Fruit fly (Drosophila melanogaster) whole organism, embryonic: Measurements from ENCODE around the gene CG14535.
A peak's percentile ranks its signal among the peaks of the same experiment; 100 is the strongest.

Experiments used
- Atf6 ChIP-seq: fragments of 200-800 bp; sonication (Bioruptor generic); IDR thresholded peaks from 2 replicates; pipeline ENCODE4 v1.3.6; 2022; ENCODE audit warnings: missing biosample characterization, missing genetic modification characterization
- CG11085 ChIP-seq: fragments of 200-800 bp; sonication (Bioruptor generic); IDR thresholded peaks from 2 replicates; pipeline ENCODE4 v1.3.6; 2022; ENCODE audit warnings: missing biosample characterization, missing genetic modification characterization
- CG11398 ChIP-seq: fragments of 200-800 bp; sonication (Bioruptor generic); optimal IDR thresholded peaks from 2 replicates; lab custom pipeline; 2016; ENCODE audit warnings: missing biosample characterization, missing genetic modification characterization
- CG12219 ChIP-seq: fragments of 200-800 bp; sonication (Bioruptor generic); optimal IDR thresholded peaks from 3 replicates; lab custom pipeline; 2018; ENCODE audit warnings: missing biosample characterization, mild to moderate bottlenecking, missing genetic modification characterization
- CG17385 ChIP-seq: fragments of 200-800 bp; sonication (Bioruptor generic); optimal IDR thresholded peaks from 3 replicates; lab custom pipeline; 2018; ENCODE audit warnings: missing biosample characterization, mild to moderate bottlenecking, missing genetic modification characterization
- CG18262 ChIP-seq: fragments of 200-800 bp; optimal IDR thresholded peaks from 3 replicates; lab custom pipeline; 2019; ENCODE audit warnings: missing biosample characterization, mild to moderate bottlenecking, missing genetic modification characterization, moderate library complexity
- CG18599 ChIP-seq: fragments of 200-800 bp; sonication (Bioruptor generic); optimal IDR thresholded peaks from 3 replicates; lab custom pipeline; 2017; ENCODE audit warnings: missing biosample characterization, missing genetic modification characterization, mild to moderate bottlenecking, moderate library complexity, missing genetic modification reagents
- CG2116 ChIP-seq: fragments of 200-800 bp; sonication (Bioruptor generic); optimal IDR thresholded peaks from 3 replicates; lab custom pipeline; 2018; ENCODE audit warnings: missing biosample characterization, mild to moderate bottlenecking, missing genetic modification characterization
- CG2129 ChIP-seq: fragments of 200-800 bp; sonication (Bioruptor generic); IDR thresholded peaks from 2 replicates; pipeline ENCODE4 v1.3.6; 2022; ENCODE audit warnings: missing biosample characterization, missing genetic modification characterization; ENCODE audit not compliant: partially characterized antibody
- CG2712 ChIP-seq: fragments of 200-800 bp; optimal IDR thresholded peaks from 3 replicates; lab custom pipeline; 2019; ENCODE audit warnings: missing biosample characterization, mild to moderate bottlenecking, missing genetic modification characterization, moderate library complexity
- CG2889 ChIP-seq: fragments of 200-800 bp; sonication (Bioruptor generic); IDR thresholded peaks from 3 replicates; pipeline ENCODE4 v1.3.6; 2022; ENCODE audit warnings: missing biosample characterization, missing genetic modification characterization
- CG30403 ChIP-seq: fragments of 200-800 bp; sonication (Bioruptor generic); optimal IDR thresholded peaks from 3 replicates; lab custom pipeline; 2016; ENCODE audit warnings: missing biosample characterization, missing genetic modification characterization
- CG3065 ChIP-seq: fragments of 200-800 bp; sonication (Bioruptor generic); optimal IDR thresholded peaks from 2 replicates; lab custom pipeline; 2016; ENCODE audit warnings: missing biosample characterization, missing genetic modification characterization
- CG31388 ChIP-seq: fragments of 200-800 bp; sonication (Bioruptor generic); optimal IDR thresholded peaks from 2 replicates; lab custom pipeline; 2016; ENCODE audit warnings: missing biosample characterization, missing genetic modification characterization
- CG32532 ChIP-seq: fragments of 200-800 bp; sonication (Bioruptor generic); IDR thresholded peaks from 2 replicates; pipeline ENCODE4 v1.3.6; 2022; ENCODE audit warnings: missing biosample characterization, missing genetic modification characterization
- CG34376 ChIP-seq: fragments of 200-800 bp; sonication (Bioruptor generic); optimal IDR thresholded peaks from 2 replicates; lab custom pipeline; 2018; ENCODE audit warnings: missing biosample characterization, mild to moderate bottlenecking, missing genetic modification characterization
- CG42726 ChIP-seq: fragments of 200-800 bp; sonication (Bioruptor generic); IDR thresholded peaks from 2 replicates; pipeline ENCODE4 v1.3.6; 2022; ENCODE audit warnings: missing biosample characterization, missing genetic modification characterization; ENCODE audit not compliant: partially characterized antibody
- CG4360 ChIP-seq: fragments of 200-800 bp; sonication (Bioruptor generic); IDR thresholded peaks from 2 replicates; pipeline ENCODE4 v1.3.6; 2022; ENCODE audit warnings: missing biosample characterization, missing genetic modification characterization
- CG4730 ChIP-seq: fragments of 200-800 bp; sonication (Bioruptor generic); IDR thresholded peaks from 2 replicates; pipeline ENCODE4 v1.3.6; 2022; ENCODE audit warnings: missing biosample characterization, missing genetic modification characterization
- CG7963 ChIP-seq: fragments of 200-800 bp; sonication (Bioruptor generic); IDR thresholded peaks from 3 replicates; pipeline ENCODE4 v1.3.6; 2022; ENCODE audit warnings: missing biosample characterization, missing genetic modification characterization; ENCODE audit not compliant: partially characterized antibody
- CG9932 ChIP-seq: fragments of 200-800 bp; sonication (Bioruptor generic); IDR thresholded peaks from 2 replicates; pipeline ENCODE4 v1.3.6; 2022; ENCODE audit warnings: missing biosample characterization, missing genetic modification characterization
- Ets97D ChIP-seq: fragments of 200-800 bp; sonication (Bioruptor generic); optimal IDR thresholded peaks from 3 replicates; lab custom pipeline; 2016; ENCODE audit warnings: missing biosample characterization, missing genetic modification characterization
- Fer3 ChIP-seq: fragments of 200-800 bp; sonication (Bioruptor generic); optimal IDR thresholded peaks from 2 replicates; lab custom pipeline; 2018; ENCODE audit warnings: missing biosample characterization, mild to moderate bottlenecking, missing genetic modification characterization, moderate library complexity
- H2.0 ChIP-seq: fragments of 200-800 bp; sonication (Bioruptor generic); IDR thresholded peaks from 2 replicates; pipeline ENCODE4 v1.3.6; 2022; ENCODE audit warnings: missing biosample characterization, missing genetic modification characterization
- HLH4C ChIP-seq: fragments of 200-800 bp; sonication (Bioruptor generic); IDR thresholded peaks from 3 replicates; pipeline ENCODE4 v1.3.6; 2022; ENCODE audit warnings: missing biosample characterization, missing genetic modification characterization; ENCODE audit not compliant: partially characterized antibody
- Hmr ChIP-seq: fragments of 200-800 bp; sonication (Bioruptor generic); optimal IDR thresholded peaks from 3 replicates; lab custom pipeline; 2017; ENCODE audit warnings: mild to moderate bottlenecking, missing biosample characterization, missing genetic modification reagents, missing genetic modification characterization
- Lhr ChIP-seq: fragments of 200-800 bp; sonication (Bioruptor generic); optimal IDR thresholded peaks from 3 replicates; lab custom pipeline; 2017; ENCODE audit warnings: mild to moderate bottlenecking, missing biosample characterization, missing genetic modification reagents, missing genetic modification characterization
- MBD-R2 ChIP-seq: fragments of 200-800 bp; sonication (Bioruptor generic); IDR thresholded peaks from 2 replicates; pipeline ENCODE4 v1.3.6; 2022; ENCODE audit warnings: missing biosample characterization, missing genetic modification characterization
- MTF-1 ChIP-seq: fragments of 200-800 bp; sonication (Bioruptor generic); optimal IDR thresholded peaks from 2 replicates; lab custom pipeline; 2018; ENCODE audit warnings: missing biosample characterization, mild to moderate bottlenecking, missing genetic modification characterization, borderline replicate concordance
- NC2β ChIP-seq: fragments of 200-800 bp; sonication (Bioruptor generic); optimal IDR thresholded peaks from 2 replicates; lab custom pipeline; 2016; ENCODE audit warnings: missing biosample characterization, missing genetic modification characterization
- Nf-YC ChIP-seq: fragments of 200-800 bp; optimal IDR thresholded peaks from 3 replicates; lab custom pipeline; 2019; ENCODE audit warnings: missing biosample characterization, mild to moderate bottlenecking, missing genetic modification characterization, moderate library complexity
- Sry-δ ChIP-seq: fragments of 200-800 bp; sonication (Bioruptor generic); optimal IDR thresholded peaks from 2 replicates; lab custom pipeline; 2016; ENCODE audit warnings: missing biosample characterization, missing genetic modification characterization
- Ssrp ChIP-seq: fragments of 200-800 bp; sonication (Bioruptor generic); optimal IDR thresholded peaks from 2 replicates; lab custom pipeline; 2018; ENCODE audit warnings: missing biosample characterization, mild to moderate bottlenecking, missing genetic modification characterization, moderate library complexity
- Vsx1 ChIP-seq: fragments of 200-800 bp; sonication (Bioruptor generic); optimal IDR thresholded peaks from 2 replicates; lab custom pipeline; 2017; ENCODE audit warnings: missing biosample characterization, mild to moderate bottlenecking, missing genetic modification characterization, missing genetic modification reagents
- bsh ChIP-seq, 2 experiments: fragments of 200-800 bp; sonication (Bioruptor generic); optimal IDR thresholded peaks; 2 replicates each; lab custom pipeline; 2017 to 2018; ENCODE audit warnings: mild to moderate bottlenecking in 2 of 2, missing biosample characterization in 2 of 2, missing genetic modification characterization in 2 of 2, moderate library complexity in 1 of 2
- cato ChIP-seq: fragments of 200-800 bp; sonication (Bioruptor generic); optimal IDR thresholded peaks from 2 replicates; lab custom pipeline; 2016; ENCODE audit warnings: missing biosample characterization, missing genetic modification characterization, borderline replicate concordance
- chif ChIP-seq, 2 experiments: fragments of 200-800 bp; sonication (Bioruptor generic); optimal IDR thresholded peaks; 3 replicates each; lab custom pipeline; 2016; ENCODE audit warnings: missing biosample characterization in 2 of 2, missing genetic modification characterization in 2 of 2
- chm ChIP-seq: fragments of 200-800 bp; sonication (Bioruptor generic); IDR thresholded peaks from 2 replicates; pipeline ENCODE4 v1.3.6; 2022; ENCODE audit warnings: missing biosample characterization, missing genetic modification characterization
- dati ChIP-seq: fragments of 200-800 bp; sonication (Bioruptor generic); IDR thresholded peaks from 2 replicates; pipeline ENCODE4 v1.3.6; 2022; ENCODE audit warnings: missing biosample characterization, missing genetic modification characterization
- dimm ChIP-seq: fragments of 200-800 bp; sonication (Bioruptor generic); IDR thresholded peaks from 2 replicates; pipeline ENCODE4 v1.3.6; 2022; ENCODE audit warnings: missing biosample characterization, missing genetic modification characterization
- dm ChIP-seq: fragments of 200-800 bp; sonication (Bioruptor generic); optimal IDR thresholded peaks from 3 replicates; lab custom pipeline; 2016; ENCODE audit warnings: missing biosample characterization, missing genetic modification characterization
- emc ChIP-seq: fragments of 200-800 bp; sonication (Bioruptor generic); optimal IDR thresholded peaks from 2 replicates; lab custom pipeline; 2016; ENCODE audit warnings: missing biosample characterization, missing genetic modification characterization
- jing ChIP-seq: fragments of 200-800 bp; sonication (Bioruptor generic); optimal IDR thresholded peaks from 2 replicates; lab custom pipeline; 2018; ENCODE audit warnings: missing biosample characterization, mild to moderate bottlenecking, missing genetic modification characterization
- luna ChIP-seq: fragments of 200-800 bp; sonication (Bioruptor generic); optimal IDR thresholded peaks from 2 replicates; lab custom pipeline; 2016; ENCODE audit warnings: missing biosample characterization, missing genetic modification characterization
- psq ChIP-seq: fragments of 200-800 bp; sonication (Bioruptor generic); optimal IDR thresholded peaks from 2 replicates; lab custom pipeline; 2017; ENCODE audit warnings: missing biosample characterization, missing genetic modification characterization
- pum ChIP-seq: fragments of 200-800 bp; sonication (Bioruptor generic); optimal IDR thresholded peaks from 2 replicates; lab custom pipeline; 2016; ENCODE audit warnings: missing biosample characterization, missing genetic modification characterization
- ranshi ChIP-seq: fragments of 200-800 bp; sonication (Bioruptor generic); IDR thresholded peaks from 2 replicates; pipeline ENCODE4 v1.3.6; 2022; ENCODE audit warnings: missing biosample characterization, missing genetic modification characterization
- rib ChIP-seq: fragments of 200-800 bp; sonication (Bioruptor generic); IDR thresholded peaks from 2 replicates; pipeline ENCODE4 v1.3.6; 2022; ENCODE audit warnings: missing biosample characterization, missing genetic modification characterization
- sisA ChIP-seq: fragments of 200-800 bp; sonication (Bioruptor generic); IDR thresholded peaks from 2 replicates; pipeline ENCODE4 v1.3.6; 2022; ENCODE audit warnings: missing biosample characterization, missing genetic modification characterization
- slp2 ChIP-seq: fragments of 200-800 bp; sonication (Bioruptor generic); optimal IDR thresholded peaks from 2 replicates; lab custom pipeline; 2016; ENCODE audit warnings: missing biosample characterization, missing genetic modification characterization
- sob ChIP-seq: fragments of 200-800 bp; sonication (Bioruptor generic); IDR thresholded peaks from 2 replicates; pipeline ENCODE4 v1.3.6; 2022; ENCODE audit warnings: missing biosample characterization, missing genetic modification characterization
- tna ChIP-seq: fragments of 200-800 bp; sonication (Bioruptor generic); IDR thresholded peaks from 2 replicates; pipeline ENCODE4 v1.3.6; 2022; ENCODE audit warnings: missing biosample characterization, missing genetic modification characterization; ENCODE audit not compliant: partially characterized antibody

CG14535 gene

dm6 chr2L:7885271-7885670 is 30.0 kb upstream of the CG14535 start, which contains the start of the genes SmE and CG34132 (continued):
- TF ChIP-seq chm (GFP tag; lab: Robert Waterston, UW) (no peak), tna (peak; percentile 95), dimm (GFP tag; lab: Robert Waterston, UW) (no peak), Lhr (GFP tag; lab: Kevin White, UChicago) (no peak), bsh (GFP tag; optimal IDR thresholded peaks at IDR 0.05; lab: Kevin White, UChicago) (no peak), sisA (GFP tag; lab: Robert Waterston, UW) (no peak), cato (GFP tag; lab: Kevin White, UChicago) (no peak), CG32532 (GFP tag; lab: Robert Waterston, UW) (no peak), NC2β (GFP tag; lab: Kevin White, UChicago) (no peak), CG12219 (GFP tag; lab: Kevin White, UChicago) (no peak), H2.0 (GFP tag; lab: Robert Waterston, UW) (no peak), CG17385 (no peak), rib (no peak), CG34376 (GFP tag; lab: Kevin White, UChicago) (no peak), pum (no peak), Sry-δ (GFP tag; lab: Kevin White, UChicago) (peak; percentile 79), dati (GFP tag; lab: Robert Waterston, UW) (no peak), CG18262 (tag; lab: Kevin White, UChicago) (no peak), emc (GFP tag; lab: Kevin White, UChicago) (no peak), CG4730 (GFP tag; lab: Robert Waterston, UW) (no peak), sob (GFP tag; lab: Robert Waterston, UW) (0 out of 2 replicates have a peak, but pooled peaks have one; percentile 8), CG30403 (GFP tag; lab: Kevin White, UChicago) (no peak), chif (GFP tag; optimal IDR thresholded peaks at IDR 0.05; lab: Kevin White, UChicago) (no peak), Nf-YC (tag; lab: Kevin White, UChicago) (no peak), MBD-R2 (GFP tag; lab: Robert Waterston, UW) (peak; percentile 84), Fer3 (tag; lab: Kevin White, UChicago) (no peak), CG11085 (no peak), Atf6 (GFP tag; lab: Robert Waterston, UW) (no peak), slp2 (no peak), luna (no peak), dm (peak; percentile 31), CG42726 (GFP tag; lab: Robert Waterston, UW) (peak; percentile 99), CG2889 (GFP tag; lab: Robert Waterston, UW) (no peak), psq (no peak), Ssrp (no peak), ranshi (GFP tag; lab: Robert Waterston, UW) (no peak), CG4360 (GFP tag; lab: Robert Waterston, UW) (no peak), CG31388 (GFP tag; lab: Kevin White, UChicago) (no peak), CG7963 (peak; percentile 98), CG3065 (GFP tag; lab: Kevin White, UChicago) (no peak), Ets97D (peak; percentile 26), jing (GFP tag; lab: Kevin White, UChicago) (no peak), HLH4C (GFP tag; lab: Robert Waterston, UW) (peak; percentile 95), CG18599 (GFP tag; lab: Kevin White, UChicago) (no peak), CG2116 (GFP tag; lab: Kevin White, UChicago) (peak; percentile 34), MTF-1 (GFP tag; lab: Kevin White, UChicago) (no peak), Vsx1 (GFP tag; lab: Kevin White, UChicago) (no peak), CG11398 (GFP tag; lab: Kevin White, UChicago) (no peak), CG2129 (peak; percentile 84), CG9932 (GFP tag; lab: Robert Waterston, UW) (no peak), CG2712 (tag; lab: Kevin White, UChicago) (no peak), Hmr (GFP tag; lab: Kevin White, UChicago) (no peak)
